Fruit fly (Drosophila melanogaster) whole organism, embryonic: ENCODE data around the gene Ugt37D1.

Experiments used
- Bteb2 ChIP-seq: fragments of 200-800 bp; sonication (Bioruptor generic); optimal IDR thresholded peaks from 2 replicates; lab custom pipeline; 2016; ENCODE audit warnings: missing biosample characterization, missing genetic modification characterization
- CG11398 ChIP-seq: fragments of 200-800 bp; sonication (Bioruptor generic); optimal IDR thresholded peaks from 2 replicates; lab custom pipeline; 2016; ENCODE audit warnings: missing biosample characterization, missing genetic modification characterization
- CG11504 ChIP-seq: fragments of 200-800 bp; sonication (Bioruptor generic); optimal IDR thresholded peaks from 3 replicates; lab custom pipeline; 2019; ENCODE audit warnings: missing biosample characterization, mild to moderate bottlenecking, missing genetic modification characterization, moderate library complexity
- CG11723 ChIP-seq: fragments of 200-800 bp; sonication (Bioruptor generic); optimal IDR thresholded peaks from 2 replicates; lab custom pipeline; 2017; ENCODE audit warnings: missing biosample characterization, mild to moderate bottlenecking, missing genetic modification characterization
- CG12942 ChIP-seq: fragments of 200-800 bp; sonication (Bioruptor generic); optimal IDR thresholded peaks from 3 replicates; lab custom pipeline; 2016; ENCODE audit warnings: missing biosample characterization, missing genetic modification characterization
- CG13775 ChIP-seq: fragments of 200-800 bp; sonication (Bioruptor generic); optimal IDR thresholded peaks from 3 replicates; lab custom pipeline; 2017; ENCODE audit warnings: missing biosample characterization, mild to moderate bottlenecking, missing genetic modification characterization
- CG13894 ChIP-seq: fragments of 200-800 bp; sonication (Bioruptor generic); optimal IDR thresholded peaks from 3 replicates; lab custom pipeline; 2018; ENCODE audit warnings: missing biosample characterization, mild to moderate bottlenecking, missing genetic modification characterization, moderate library complexity
- CG15269 ChIP-seq: fragments of 200-800 bp; sonication (Bioruptor generic); optimal IDR thresholded peaks from 2 replicates; lab custom pipeline; 2018; ENCODE audit warnings: missing biosample characterization, mild to moderate bottlenecking, missing genetic modification characterization, moderate library complexity
- CG17359 ChIP-seq: fragments of 200-800 bp; sonication (Bioruptor generic); optimal IDR thresholded peaks from 3 replicates; lab custom pipeline; 2018; ENCODE audit warnings: missing biosample characterization, mild to moderate bottlenecking, missing genetic modification characterization, moderate library complexity
- CG2129 ChIP-seq: fragments of 200-800 bp; sonication (Bioruptor generic); IDR thresholded peaks from 2 replicates; pipeline ENCODE4 v1.3.6; 2022; ENCODE audit warnings: missing biosample characterization, missing genetic modification characterization; ENCODE audit not compliant: partially characterized antibody
- CG2202 ChIP-seq: fragments of 200-800 bp; sonication (Bioruptor generic); optimal IDR thresholded peaks from 2 replicates; lab custom pipeline; 2018; ENCODE audit warnings: missing biosample characterization, mild to moderate bottlenecking, missing genetic modification characterization
- CG3065 ChIP-seq: fragments of 200-800 bp; sonication (Bioruptor generic); optimal IDR thresholded peaks from 2 replicates; lab custom pipeline; 2016; ENCODE audit warnings: missing biosample characterization, missing genetic modification characterization
- CG31224 ChIP-seq: fragments of 200-800 bp; sonication (Bioruptor generic); IDR thresholded peaks from 2 replicates; pipeline ENCODE4 v1.3.6; 2022; ENCODE audit warnings: missing biosample characterization, missing genetic modification characterization
- CG6791 ChIP-seq: fragments of 200-800 bp; sonication (Bioruptor generic); IDR thresholded peaks from 3 replicates; pipeline ENCODE4 v1.3.6; 2022; ENCODE audit warnings: missing biosample characterization, missing genetic modification characterization; ENCODE audit not compliant: partially characterized antibody
- CHES-1-like ChIP-seq: fragments of 200-800 bp; sonication (Bioruptor generic); optimal IDR thresholded peaks from 2 replicates; lab custom pipeline; 2016; ENCODE audit warnings: missing biosample characterization, missing genetic modification characterization
- CoRest ChIP-seq: fragments of 200-800 bp; sonication (Bioruptor generic); optimal IDR thresholded peaks from 3 replicates; lab custom pipeline; 2018; ENCODE audit warnings: missing biosample characterization, mild to moderate bottlenecking, missing genetic modification characterization, moderate library complexity
- D19B ChIP-seq: fragments of 200-800 bp; sonication (Bioruptor generic); optimal IDR thresholded peaks from 2 replicates; lab custom pipeline; 2017; ENCODE audit warnings: missing biosample characterization, mild to moderate bottlenecking, missing genetic modification characterization
- E2f1 ChIP-seq: fragments of 200-800 bp; sonication (Bioruptor generic); IDR thresholded peaks from 2 replicates; pipeline ENCODE4 v1.3.6; 2022; ENCODE audit warnings: missing biosample characterization, missing genetic modification characterization
- HmgD ChIP-seq: fragments of 200-800 bp; sonication (Bioruptor generic); optimal IDR thresholded peaks from 3 replicates; lab custom pipeline; 2016; ENCODE audit warnings: missing biosample characterization, missing genetic modification characterization
- Hr3 ChIP-seq: fragments of 200-800 bp; sonication (Bioruptor generic); optimal IDR thresholded peaks from 3 replicates; lab custom pipeline; 2016; ENCODE audit warnings: missing biosample characterization, missing genetic modification characterization
- Lpt ChIP-seq: fragments of >200 bp; optimal IDR thresholded peaks from 2 replicates; lab custom pipeline; 2018; ENCODE audit warnings: missing biosample characterization, missing genetic modification characterization
- MBD-R2 ChIP-seq: fragments of 200-800 bp; sonication (Bioruptor generic); IDR thresholded peaks from 2 replicates; pipeline ENCODE4 v1.3.6; 2022; ENCODE audit warnings: missing biosample characterization, missing genetic modification characterization
- Med ChIP-seq: fragments of 200-800 bp; sonication (Bioruptor generic); peaks from one replicate; lab custom pipeline; 2016; ENCODE audit warnings: missing biosample characterization, missing genetic modification characterization, mild to moderate bottlenecking, inconsistent platforms, moderate library complexity
- Nf-YC ChIP-seq: fragments of 200-800 bp; optimal IDR thresholded peaks from 3 replicates; lab custom pipeline; 2019; ENCODE audit warnings: missing biosample characterization, mild to moderate bottlenecking, missing genetic modification characterization, moderate library complexity
- Oaz ChIP-seq: fragments of 200-800 bp; sonication (Bioruptor generic); IDR thresholded peaks from 2 replicates; pipeline ENCODE4 v1.3.6; 2022; ENCODE audit warnings: missing biosample characterization, missing genetic modification characterization
- Opbp ChIP-seq: fragments of 200-800 bp; sonication (Bioruptor generic); IDR thresholded peaks from 3 replicates; pipeline ENCODE4 v1.3.6; 2022; ENCODE audit warnings: missing biosample characterization, missing genetic modification characterization; ENCODE audit not compliant: partially characterized antibody
- abd-A ChIP-seq: fragments of 200-800 bp; sonication (Bioruptor generic); optimal IDR thresholded peaks from 3 replicates; lab custom pipeline; 2019; ENCODE audit warnings: missing biosample characterization, mild to moderate bottlenecking, missing genetic modification characterization, moderate library complexity
- az2 ChIP-seq: fragments of 200-800 bp; sonication (Bioruptor generic); optimal IDR thresholded peaks from 3 replicates; lab custom pipeline; 2016; ENCODE audit warnings: missing biosample characterization, missing genetic modification characterization
- croc ChIP-seq: fragments of 200-800 bp; sonication (Bioruptor generic); conservative IDR thresholded peaks from 3 replicates; pipeline ENCODE4 v1.3.6; 2022; ENCODE audit warnings: missing biosample characterization, missing genetic modification characterization
- da ChIP-seq: fragments of 200-800 bp; sonication (Bioruptor generic); optimal IDR thresholded peaks from 2 replicates; lab custom pipeline; 2016; ENCODE audit warnings: missing biosample characterization, missing genetic modification characterization
- dmrt99B ChIP-seq: fragments of 200-800 bp; sonication (Bioruptor generic); optimal IDR thresholded peaks from 2 replicates; lab custom pipeline; 2018; ENCODE audit warnings: missing biosample characterization, mild to moderate bottlenecking, missing genetic modification characterization, moderate library complexity
- ewg ChIP-seq: fragments of 200-800 bp; sonication (Bioruptor generic); optimal IDR thresholded peaks from 3 replicates; lab custom pipeline; 2017; ENCODE audit warnings: mild to moderate bottlenecking, missing biosample characterization, missing genetic modification reagents, missing genetic modification characterization
- gsb-n ChIP-seq: fragments of 200-800 bp; sonication (Bioruptor generic); optimal IDR thresholded peaks from 3 replicates; lab custom pipeline; 2018; ENCODE audit warnings: missing biosample characterization, mild to moderate bottlenecking, missing genetic modification characterization
- gt ChIP-seq: fragments of 200-800 bp; sonication (Bioruptor generic); IDR thresholded peaks from 2 replicates; pipeline ENCODE4 v1.3.6; 2022; ENCODE audit warnings: missing biosample characterization, missing genetic modification characterization
- hb ChIP-seq: fragments of 200-800 bp; sonication (Bioruptor generic); IDR thresholded peaks from 3 replicates; pipeline ENCODE4 v1.3.6; 2022; ENCODE audit warnings: missing biosample characterization, missing genetic modification characterization; ENCODE audit not compliant: partially characterized antibody
- insv ChIP-seq, 2 experiments: fragments of 200-800 bp; sonication (Bioruptor generic); optimal IDR thresholded peaks; 3 replicates each; lab custom pipeline; 2016 to 2018; ENCODE audit warnings: missing biosample characterization in 2 of 2, missing genetic modification characterization in 2 of 2
- jing ChIP-seq: fragments of 200-800 bp; sonication (Bioruptor generic); optimal IDR thresholded peaks from 2 replicates; lab custom pipeline; 2018; ENCODE audit warnings: missing biosample characterization, mild to moderate bottlenecking, missing genetic modification characterization
- kni ChIP-seq: fragments of 200-800 bp; sonication (Bioruptor generic); optimal IDR thresholded peaks from 3 replicates; lab custom pipeline; 2017; ENCODE audit warnings: mild to moderate bottlenecking, missing biosample characterization, missing genetic modification reagents, missing genetic modification characterization
- lab ChIP-seq: fragments of 200-800 bp; sonication (Bioruptor generic); optimal IDR thresholded peaks from 3 replicates; lab custom pipeline; 2017; ENCODE audit warnings: missing biosample characterization, missing genetic modification characterization, mild to moderate bottlenecking, moderate library complexity, missing genetic modification reagents
- lilli ChIP-seq: fragments of 200-800 bp; sonication (Bioruptor generic); optimal IDR thresholded peaks from 3 replicates; lab custom pipeline; 2016; ENCODE audit warnings: missing biosample characterization, missing genetic modification characterization
- org-1 ChIP-seq: fragments of 200-800 bp; sonication (Bioruptor generic); optimal IDR thresholded peaks from 2 replicates; lab custom pipeline; 2017; ENCODE audit warnings: missing biosample characterization, missing genetic modification characterization
- peb ChIP-seq: fragments of 200-800 bp; sonication (Bioruptor generic); IDR thresholded peaks from 2 replicates; pipeline ENCODE4 v1.3.6; 2022; ENCODE audit warnings: missing biosample characterization, missing genetic modification characterization
- pnt ChIP-seq: fragments of 200-800 bp; sonication (Bioruptor generic); optimal IDR thresholded peaks from 3 replicates; lab custom pipeline; 2016; ENCODE audit warnings: missing biosample characterization, missing genetic modification characterization
- row ChIP-seq: fragments of 200-800 bp; sonication (Bioruptor generic); IDR thresholded peaks from 3 replicates; pipeline ENCODE4 v1.3.6; 2022; ENCODE audit warnings: missing biosample characterization, missing genetic modification characterization
- sna ChIP-seq: fragments of 200-800 bp; sonication (Bioruptor generic); IDR thresholded peaks from 2 replicates; pipeline ENCODE4 v1.3.6; 2022; ENCODE audit warnings: missing biosample characterization, missing genetic modification characterization; ENCODE audit not compliant: partially characterized antibody
- sob ChIP-seq: fragments of 200-800 bp; sonication (Bioruptor generic); IDR thresholded peaks from 2 replicates; pipeline ENCODE4 v1.3.6; 2022; ENCODE audit warnings: missing biosample characterization, missing genetic modification characterization
- sqz ChIP-seq: fragments of 200-800 bp; sonication (Bioruptor generic); optimal IDR thresholded peaks from 3 replicates; lab custom pipeline; 2018; ENCODE audit warnings: missing biosample characterization, mild to moderate bottlenecking, missing genetic modification characterization
- sug ChIP-seq: fragments of 200-800 bp; optimal IDR thresholded peaks from 2 replicates; lab custom pipeline; 2019; ENCODE audit warnings: missing biosample characterization, mild to moderate bottlenecking, missing genetic modification characterization, moderate library complexity
- tll ChIP-seq, 2 experiments: fragments of 200-800 bp in 1 of 2; fragments of >200 bp in 1 of 2; sonication (Bioruptor generic) in 1 of 2; optimal IDR thresholded peaks; 2 replicates each; lab custom pipeline; 2017 to 2019; ENCODE audit warnings: missing biosample characterization in 2 of 2, missing genetic modification characterization in 2 of 2, mild to moderate bottlenecking in 1 of 2, moderate library complexity in 1 of 2
- wor ChIP-seq: fragments of 200-800 bp; sonication (Bioruptor generic); IDR thresholded peaks from 2 replicates; pipeline ENCODE4 v1.3.6; 2022; ENCODE audit warnings: missing biosample characterization, missing genetic modification characterization

Ugt37D1 gene

DNA sequence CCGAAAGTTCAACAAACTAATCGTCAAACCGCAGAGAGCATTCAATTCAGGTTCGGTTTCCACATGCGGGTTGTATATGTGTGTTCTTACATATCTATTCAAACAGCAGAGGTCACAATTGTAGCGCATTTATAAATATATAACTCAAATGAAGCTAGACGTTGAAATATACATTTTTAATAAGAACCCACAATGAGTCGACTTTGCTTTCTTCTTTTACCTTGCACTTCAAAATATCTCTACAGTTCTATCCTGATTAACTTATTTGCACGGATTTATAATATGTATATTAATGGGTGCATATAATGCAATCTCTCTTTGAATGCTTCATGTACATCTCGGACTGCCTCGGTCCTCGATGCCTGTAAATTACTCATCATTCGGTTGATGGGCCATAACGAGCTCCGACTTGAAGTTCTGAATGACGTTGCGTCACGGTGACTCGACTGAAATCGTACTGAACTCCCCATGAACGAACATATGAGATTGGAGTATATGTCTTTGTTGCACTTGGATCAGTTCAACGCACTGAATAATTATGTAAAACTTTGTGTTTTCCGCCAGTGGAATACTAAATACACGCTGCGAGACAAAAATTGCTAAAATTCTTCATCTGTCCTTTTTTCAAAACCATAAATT, 19.6 kb downstream of the Ugt37D1 start (continued):
- TF ChIP-seq CG17359 (peak; percentile 30), croc (no peak), CoRest (tag; lab: Kevin White, UChicago) (no peak), sob (GFP tag; lab: Robert Waterston, UW) (no peak), sna (no peak), gsb-n (tag; lab: Kevin White, UChicago) (peak; percentile 36), Lpt (GFP tag; lab: Kevin White, UChicago) (no peak), Oaz (GFP tag; lab: Robert Waterston, UW) (no peak), CG13775 (GFP tag; lab: Kevin White, UChicago) (no peak), org-1 (GFP tag; lab: Kevin White, UChicago) (peak; percentile 22), lab (no peak), HmgD (GFP tag; lab: Kevin White, UChicago) (no peak), jing (GFP tag; lab: Kevin White, UChicago) (no peak), CG6791 (GFP tag; lab: Robert Waterston, UW) (no peak), CHES-1-like (GFP tag; lab: Kevin White, UChicago) (no peak), abd-A (no peak), Opbp (GFP tag; lab: Robert Waterston, UW) (no peak), sqz (GFP tag; lab: Kevin White, UChicago) (no peak), sug (tag; lab: Kevin White, UChicago) (no peak), CG2202 (tag; lab: Kevin White, UChicago) (peak; percentile 9), wor (GFP tag; lab: Robert Waterston, UW) (no peak), E2f1 (GFP tag; lab: Robert Waterston, UW) (no peak), lilli (GFP tag; lab: Kevin White, UChicago) (no peak), dmrt99B (tag; lab: Kevin White, UChicago) (peak; percentile 53), tll (GFP tag; optimal IDR thresholded peaks at IDR 0.05; lab: Kevin White, UChicago) (no peak), Bteb2 (GFP tag; lab: Kevin White, UChicago) (no peak), insv (GFP tag; optimal IDR thresholded peaks at IDR 0.05; lab: Kevin White, UChicago) (no peak), gt (GFP tag; lab: Robert Waterston, UW) (no peak), kni (no peak), ewg (no peak), da (no peak), CG11723 (GFP tag; lab: Kevin White, UChicago) (no peak), CG31224 (GFP tag; lab: Robert Waterston, UW) (no peak), Med (GFP tag; lab: Kevin White, UChicago) (peak; percentile 46), Hr3 (GFP tag; lab: Kevin White, UChicago) (no peak), CG12942 (GFP tag; lab: Kevin White, UChicago) (no peak), D19B (GFP tag; lab: Kevin White, UChicago) (no peak), CG15269 (tag; lab: Kevin White, UChicago) (peak; percentile 30), CG3065 (no peak), CG11398 (GFP tag; lab: Kevin White, UChicago) (no peak), peb (no peak), pnt (GFP tag; lab: Kevin White, UChicago) (no peak), Nf-YC (tag; lab: Kevin White, UChicago) (no peak), az2 (GFP tag; lab: Kevin White, UChicago) (peak; percentile 40), hb (GFP tag; lab: Robert Waterston, UW) (no peak), CG2129 (no peak), CG11504 (tag; lab: Kevin White, UChicago) (peak; percentile 43), MBD-R2 (GFP tag; lab: Robert Waterston, UW) (no peak), row (peak; percentile 42; the same call in 1 of the 3 replicates), CG13894 (tag; lab: Kevin White, UChicago) (no peak)
